Fruit fly (Drosophila melanogaster) whole organism, pupa: ENCODE results near the gene disco-r.

Source experiments
- CG14655 ChIP-seq: fragments of 200-800 bp; sonication (Bioruptor generic); optimal IDR thresholded peaks from 3 replicates; lab custom pipeline; 2017; ENCODE audit warnings: mild to moderate bottlenecking, missing biosample characterization, missing genetic modification reagents, missing genetic modification characterization
- CG15710 ChIP-seq: fragments of 200-800 bp; sonication (Bioruptor generic); optimal IDR thresholded peaks from 2 replicates; lab custom pipeline; 2018; ENCODE audit warnings: missing biosample characterization, mild to moderate bottlenecking, missing genetic modification characterization, moderate library complexity
- CG32121 ChIP-seq: fragments of 200-800 bp; sonication (Bioruptor generic); IDR thresholded peaks from 2 replicates; pipeline ENCODE4 v1.3.6; 2022; ENCODE audit warnings: missing biosample characterization, missing genetic modification characterization
- CG34367 ChIP-seq: fragments of 200-800 bp; sonication (Bioruptor generic); optimal IDR thresholded peaks from 2 replicates; lab custom pipeline; 2018; ENCODE audit warnings: missing biosample characterization, mild to moderate bottlenecking, missing genetic modification characterization
- CG4496 ChIP-seq: fragments of 200-800 bp; sonication (Bioruptor generic); IDR thresholded peaks from 3 replicates; pipeline ENCODE4 v1.3.6; 2022; ENCODE audit warnings: missing biosample characterization, missing genetic modification characterization
- D1 ChIP-seq: fragments of 200-800 bp; sonication (Bioruptor generic); optimal IDR thresholded peaks from 2 replicates; lab custom pipeline; 2018; ENCODE audit warnings: missing biosample characterization, mild to moderate bottlenecking, missing genetic modification characterization, moderate library complexity
- Ets98B ChIP-seq: fragments of 200-800 bp; sonication (Bioruptor generic); IDR thresholded peaks from 2 replicates; pipeline ENCODE4 v1.3.6; 2022; ENCODE audit warnings: missing biosample characterization, missing genetic modification characterization
- fd96Ca ChIP-seq: fragments of 200-800 bp; sonication (Bioruptor generic); IDR thresholded peaks from 3 replicates; pipeline ENCODE4 v1.3.6; 2022; ENCODE audit warnings: missing biosample characterization, missing genetic modification characterization
- rn ChIP-seq: fragments of 200-800 bp; sonication (Bioruptor generic); IDR thresholded peaks from 2 replicates; pipeline ENCODE4 v1.3.6; 2022; ENCODE audit warnings: missing biosample characterization, missing genetic modification characterization

DNA sequence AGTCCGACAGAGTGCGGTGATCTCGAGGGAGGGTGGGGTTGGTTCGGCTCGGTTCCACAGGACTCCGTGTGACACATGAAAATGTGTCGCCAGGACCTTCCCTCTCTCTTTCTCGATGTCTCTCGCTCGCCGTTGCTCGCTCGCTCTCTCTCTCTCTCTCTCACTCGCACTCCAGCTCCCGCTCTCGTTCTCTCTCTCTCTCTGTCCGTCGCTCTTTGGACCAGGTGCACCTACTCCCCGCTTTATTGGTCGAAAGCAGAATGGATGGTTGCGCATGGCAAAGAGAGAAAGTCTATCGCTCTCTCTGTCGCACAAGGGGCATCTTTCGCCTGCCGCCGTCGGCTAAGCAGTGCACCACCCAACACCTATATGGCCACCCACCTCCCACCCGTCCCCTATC, 1.8 kb upstream of the disco-r start:
- TF ChIP-seq rn (no peak), CG32121 (GFP tag; lab: Robert Waterston, UW) (no peak), CG4496 (GFP tag; lab: Robert Waterston, UW) (peak; percentile 33; the same call in 1 of the 3 replicates), CG34367 (tag; lab: Kevin White, UChicago) (no peak), CG15710 (tag; lab: Kevin White, UChicago) (no peak), D1 (tag; lab: Kevin White, UChicago) (no peak), CG14655 (no peak), Ets98B (GFP tag; lab: Robert Waterston, UW) (no peak), fd96Ca (GFP tag; lab: Robert Waterston, UW) (0 out of 3 replicates have a peak, but pooled peaks have one; percentile 32)
